Fruit fly (Drosophila melanogaster): ENCODE data around the gene CG31525.
A peak's percentile ranks its signal among the peaks of the same experiment; 100 is the strongest.

DNA sequence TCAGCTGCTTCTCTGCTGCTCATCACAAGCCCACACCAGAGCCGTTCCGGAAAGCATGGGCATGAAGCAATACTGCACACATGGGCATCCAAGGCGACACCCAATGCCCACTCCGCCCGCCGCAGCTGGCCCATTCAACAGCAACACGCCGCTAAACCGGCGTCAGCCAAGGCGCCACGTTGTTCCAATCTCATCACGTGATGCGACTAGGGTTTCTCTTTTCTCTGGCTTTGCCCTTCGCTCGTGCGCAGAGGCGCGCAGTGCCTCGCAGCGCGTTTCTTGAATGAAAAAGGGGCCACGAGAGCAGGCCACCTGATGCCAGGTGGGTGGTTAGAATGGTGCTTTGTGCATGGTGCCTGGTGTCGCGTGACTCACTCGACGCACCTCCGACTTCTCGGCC lies 22.4 kb downstream of the CG31525 start:
- TF ChIP-seq CG12768 (GFP tag; optimal IDR thresholded peaks at IDR 0.05), result no peak
- no peak for TF ChIP-seq CG1620 (GFP tag; optimal IDR thresholded peaks at IDR 0.05)
- peak; percentile 31 for TF ChIP-seq Mnt (GFP tag; optimal IDR thresholded peaks at IDR 0.05)
- no peak for TF ChIP-seq CG7101 (tag; optimal IDR thresholded peaks at IDR 0.05)
- TF ChIP-seq kay (GFP tag; ENCODE audit: borderline replicate concordance), result no peak
- TF ChIP-seq pad (GFP tag; optimal IDR thresholded peaks at IDR 0.05), result no peak
- no peak for TF ChIP-seq CG11617 (GFP tag; optimal IDR thresholded peaks at IDR 0.05)
- no peak for TF ChIP-seq CG5204 (GFP tag; optimal IDR thresholded peaks at IDR 0.05)
- no peak for TF ChIP-seq CG14711 (tag; optimal IDR thresholded peaks at IDR 0.05)
- TF ChIP-seq CG33017 (tag; optimal IDR thresholded peaks at IDR 0.05), result no peak
- no peak for TF ChIP-seq tj (GFP tag; optimal IDR thresholded peaks at IDR 0.05)
- no peak for TF ChIP-seq bab1 (GFP tag; optimal IDR thresholded peaks at IDR 0.05)

Measured in whole organism, adult.